Worm (Caenorhabditis elegans) whole organism, young adult: ENCODE measurements around the gene mrpl-53.

Experiments used
- B0261.1 ChIP-seq: sonication (generic microtip); optimal IDR thresholded peaks from 2 replicates; lab custom pipeline; 2016; ENCODE audit warnings: mild to moderate bottlenecking, missing genetic modification characterization, moderate library complexity, missing compliant biosample characterization
- B0336.3 ChIP-seq: fragments of 200-800 bp; sonication (Bioruptor generic); IDR thresholded peaks from 2 replicates; pipeline ENCODE4 v1.3.6; 2022; ENCODE audit warnings: missing genetic modification characterization, missing compliant biosample characterization
- C06A6.2 ChIP-seq: fragments of 200-800 bp; sonication (Bioruptor generic); conservative IDR thresholded peaks from 2 replicates; pipeline ENCODE4 v1.3.6; 2022; ENCODE audit warnings: missing genetic modification characterization, missing compliant biosample characterization
- C17E4.6 ChIP-seq: fragments of 200-800 bp; sonication (Bioruptor generic); IDR thresholded peaks from 2 replicates; pipeline ENCODE4 v1.3.6; 2022; ENCODE audit warnings: missing genetic modification reagents, missing genetic modification characterization, missing compliant biosample characterization
- F10E7.11 ChIP-seq: sonication (generic microtip); optimal IDR thresholded peaks from 2 replicates; lab custom pipeline; 2017; ENCODE audit warnings: mild to moderate bottlenecking, missing genetic modification characterization, moderate library complexity, missing compliant biosample characterization
- F33H1.4 ChIP-seq: fragments of 200-800 bp; sonication (Bioruptor generic); IDR thresholded peaks from 2 replicates; pipeline ENCODE4 v1.3.6; 2022; ENCODE audit warnings: missing genetic modification reagents, missing genetic modification characterization, missing compliant biosample characterization
- F39B2.1 ChIP-seq: fragments of 200-800 bp; sonication (Bioruptor generic); IDR thresholded peaks from 2 replicates; pipeline ENCODE4 v1.3.6; 2022; ENCODE audit warnings: missing genetic modification reagents, missing genetic modification characterization, missing compliant biosample characterization
- T26A5.8 ChIP-seq: sonication (generic microtip); optimal IDR thresholded peaks from 2 replicates; lab custom pipeline; 2016; ENCODE audit warnings: missing genetic modification characterization, missing compliant biosample characterization
- Y53G8AR.9 ChIP-seq: fragments of 200-800 bp; sonication (Bioruptor generic); conservative IDR thresholded peaks from 2 replicates; pipeline ENCODE4 v1.3.6; 2022; ENCODE audit warnings: missing genetic modification reagents, missing genetic modification characterization, missing compliant biosample characterization
- Y79H2A.3 ChIP-seq: fragments of 200-800 bp; sonication (Bioruptor generic); conservative IDR thresholded peaks from 2 replicates; pipeline ENCODE4 v1.3.6; 2022; ENCODE audit warnings: missing genetic modification reagents, missing genetic modification characterization, missing compliant biosample characterization
- aptf-2 ChIP-seq: fragments of 200-800 bp; sonication (Bioruptor generic); conservative IDR thresholded peaks from 2 replicates; pipeline ENCODE4 v1.3.6; 2022; ENCODE audit warnings: missing genetic modification reagents, missing genetic modification characterization, missing compliant biosample characterization
- aptf-3 ChIP-seq: fragments of 200-800 bp; sonication (Bioruptor generic); IDR thresholded peaks from 2 replicates; pipeline ENCODE4 v1.3.6; 2022; ENCODE audit warnings: missing genetic modification characterization, missing compliant biosample characterization
- athp-1 ChIP-seq: sonication (generic microtip); optimal IDR thresholded peaks from 2 replicates; lab custom pipeline; 2017; ENCODE audit warnings: mild to moderate bottlenecking, missing genetic modification characterization, missing compliant biosample characterization
- cebp-2 ChIP-seq: fragments of 200-800 bp; sonication (Bioruptor generic); IDR thresholded peaks from 2 replicates; pipeline ENCODE4 v1.3.6; 2022; ENCODE audit warnings: missing genetic modification characterization, missing compliant biosample characterization
- ceh-100 ChIP-seq: fragments of 200-800 bp; sonication (Bioruptor generic); IDR thresholded peaks from 2 replicates; pipeline ENCODE4 v1.3.6; 2022; ENCODE audit warnings: missing genetic modification reagents, missing genetic modification characterization, missing compliant biosample characterization
- ceh-40 ChIP-seq: fragments of 200-800 bp; sonication (Bioruptor generic); IDR thresholded peaks from 2 replicates; pipeline ENCODE4 v1.3.6; 2022; ENCODE audit warnings: missing genetic modification characterization, missing compliant biosample characterization
- ceh-79 ChIP-seq: sonication (generic microtip); optimal IDR thresholded peaks from 2 replicates; lab custom pipeline; 2017; ENCODE audit warnings: mild to moderate bottlenecking, missing genetic modification characterization, missing compliant biosample characterization
- ceh-91 ChIP-seq: fragments of 200-800 bp; sonication (Bioruptor generic); IDR thresholded peaks from 2 replicates; pipeline ENCODE4 v1.3.6; 2022; ENCODE audit warnings: missing genetic modification reagents, missing genetic modification characterization, missing compliant biosample characterization
- die-1 ChIP-seq: sonication (generic microtip); optimal IDR thresholded peaks from 2 replicates; lab custom pipeline; 2016; ENCODE audit warnings: missing genotype, mild to moderate bottlenecking, missing genetic modification characterization, missing compliant biosample characterization
- dox-1 ChIP-seq: fragments of 200-800 bp; sonication (Bioruptor generic); IDR thresholded peaks from 2 replicates; pipeline ENCODE4 v1.3.6; 2022; ENCODE audit warnings: missing genetic modification reagents, missing genetic modification characterization, missing compliant biosample characterization
- dpff-1 ChIP-seq: sonication (generic microtip); optimal IDR thresholded peaks from 2 replicates; lab custom pipeline; 2017; ENCODE audit warnings: mild to moderate bottlenecking, missing genetic modification characterization, missing compliant biosample characterization
- dpl-1 ChIP-seq: fragments of 150-350 bp; optimal IDR thresholded peaks from 2 replicates; lab custom pipeline; 2014; ENCODE audit warnings: missing biosample characterization, missing genetic modification reagents, missing genetic modification characterization
- efl-1 ChIP-seq: fragments of 150-350 bp; optimal IDR thresholded peaks from 2 replicates; lab custom pipeline; 2014; ENCODE audit warnings: missing biosample characterization, missing genetic modification reagents, missing genetic modification characterization
- ekl-4 ChIP-seq: fragments of 200-800 bp; sonication (Bioruptor generic); IDR thresholded peaks from 2 replicates; pipeline ENCODE4 v1.3.6; 2022; ENCODE audit warnings: missing genetic modification reagents, missing genetic modification characterization, missing compliant biosample characterization
- gei-17 ChIP-seq: fragments of 200-800 bp; sonication (Bioruptor generic); optimal IDR thresholded peaks from 2 replicates; lab custom pipeline; 2018; ENCODE audit warnings: mild to moderate bottlenecking, missing genetic modification characterization, missing compliant biosample characterization
- hlh-26 ChIP-seq: fragments of 200-800 bp; sonication (Bioruptor generic); conservative IDR thresholded peaks from 2 replicates; pipeline ENCODE4 v1.3.6; 2022; ENCODE audit warnings: missing genetic modification reagents, missing genetic modification characterization, missing compliant biosample characterization
- hsf-1 ChIP-seq: fragments of 200-800 bp; sonication (Bioruptor generic); IDR thresholded peaks from 2 replicates; pipeline ENCODE4 v1.3.6; 2022; ENCODE audit warnings: missing genetic modification reagents, missing genetic modification characterization, missing compliant biosample characterization
- let-526 ChIP-seq: fragments of 200-800 bp; sonication (Bioruptor generic); IDR thresholded peaks from 2 replicates; pipeline ENCODE4 v1.3.6; 2022; ENCODE audit warnings: missing genetic modification reagents, missing genetic modification characterization, missing compliant biosample characterization
- lin-35 ChIP-seq, 3 experiments: fragments of 150-350 bp in 2 of 3; sonication (generic microtip) in 1 of 3; optimal IDR thresholded peaks; 2 replicates each; lab custom pipeline; 2014 to 2018; ENCODE audit warnings: missing biosample characterization in 3 of 3, missing genetic modification characterization in 3 of 3, missing genetic modification reagents in 3 of 3
- lsy-27 ChIP-seq: sonication (generic microtip); optimal IDR thresholded peaks from 2 replicates; lab custom pipeline; 2017; ENCODE audit warnings: missing genetic modification characterization, mild to moderate bottlenecking, missing compliant biosample characterization, antibody characterized with exemption, missing genotype, borderline replicate concordance; ENCODE audit not compliant: insufficient read depth
- madf-10 ChIP-seq: sonication (generic microtip); optimal IDR thresholded peaks from 2 replicates; lab custom pipeline; 2016; ENCODE audit warnings: mild to moderate bottlenecking, missing genetic modification characterization, missing compliant biosample characterization
- nfyb-1 ChIP-seq: fragments of 200-800 bp; sonication (Bioruptor generic); IDR thresholded peaks from 2 replicates; pipeline ENCODE4 v1.3.6; 2022; ENCODE audit warnings: missing genetic modification reagents, missing genetic modification characterization, missing compliant biosample characterization
- nhr-120 ChIP-seq: fragments of 200-800 bp; sonication (Bioruptor generic); IDR thresholded peaks from 2 replicates; pipeline ENCODE4 v1.3.6; 2022; ENCODE audit warnings: missing genetic modification characterization, missing compliant biosample characterization
- nhr-80 ChIP-seq: sonication (generic microtip); optimal IDR thresholded peaks from 2 replicates; lab custom pipeline; 2016; ENCODE audit warnings: missing genetic modification characterization, missing compliant biosample characterization
- pbrm-1 ChIP-seq: fragments of 200-800 bp; sonication (Bioruptor generic); IDR thresholded peaks from 2 replicates; pipeline ENCODE4 v1.3.6; 2022; ENCODE audit warnings: missing genetic modification reagents, missing genetic modification characterization, missing compliant biosample characterization
- pha-4 ChIP-seq: fragments of 150-350 bp; sonication (generic microtip); optimal IDR thresholded peaks from 2 replicates; lab custom pipeline; 2014; ENCODE audit warnings: missing biosample characterization, missing genetic modification reagents, missing genetic modification characterization
- rcor-1 ChIP-seq: fragments of 200-800 bp; sonication (Bioruptor generic); IDR thresholded peaks from 2 replicates; pipeline ENCODE4 v1.3.6; 2022; ENCODE audit warnings: missing genetic modification reagents, missing genetic modification characterization, missing compliant biosample characterization
- rpc-1 ChIP-seq, 2 experiments: fragments of 150-350 bp in 1 of 2; sonication (generic microtip) in 1 of 2; optimal IDR thresholded peaks; 2 replicates each; lab custom pipeline; 2014 to 2018; ENCODE audit warnings: missing biosample characterization in 1 of 2, missing genetic modification characterization in 1 of 2, missing genetic modification reagents in 1 of 2, missing genotype in 1 of 2
- snpc-1.1 ChIP-seq: sonication (generic microtip); optimal IDR thresholded peaks from 2 replicates; lab custom pipeline; 2017; ENCODE audit warnings: missing genetic modification characterization, mild to moderate bottlenecking, missing compliant biosample characterization, antibody characterized with exemption, moderate library complexity, missing genotype, missing genetic modification reagents; ENCODE audit not compliant: insufficient read depth
- snpc-1.3 ChIP-seq: sonication (generic microtip); optimal IDR thresholded peaks from 2 replicates; lab custom pipeline; 2017; ENCODE audit warnings: missing genetic modification characterization, mild to moderate bottlenecking, missing compliant biosample characterization, antibody characterized with exemption, moderate library complexity, missing genotype, missing genetic modification reagents; ENCODE audit not compliant: insufficient read depth
- snpc-3.4 ChIP-seq: sonication (generic microtip); optimal IDR thresholded peaks from 2 replicates; lab custom pipeline; 2017; ENCODE audit warnings: missing genetic modification characterization, mild to moderate bottlenecking, missing compliant biosample characterization, antibody characterized with exemption, moderate library complexity, missing genotype, missing genetic modification reagents
- tlf-1 ChIP-seq: fragments of 200-800 bp; sonication (Bioruptor generic); optimal IDR thresholded peaks from 2 replicates; lab custom pipeline; 2018; ENCODE audit warnings: mild to moderate bottlenecking, missing genetic modification characterization, missing compliant biosample characterization
- unc-130 ChIP-seq: sonication (generic microtip); optimal IDR thresholded peaks from 2 replicates; lab custom pipeline; 2016; ENCODE audit warnings: missing genetic modification reagents, missing genetic modification characterization, missing compliant biosample characterization
- unc-62 ChIP-seq: fragments of 150-350 bp; optimal IDR thresholded peaks from 2 replicates; lab custom pipeline; 2014; ENCODE audit warnings: missing biosample characterization, missing genetic modification reagents, missing genetic modification characterization
- xnd-1 ChIP-seq: sonication (generic microtip); optimal IDR thresholded peaks from 2 replicates; lab custom pipeline; 2016; ENCODE audit warnings: missing genotype, missing genetic modification reagents, missing genetic modification characterization, missing compliant biosample characterization
- zfh-2 ChIP-seq: fragments of 200-800 bp; sonication (Bioruptor generic); conservative IDR thresholded peaks from 2 replicates; pipeline ENCODE4 v1.3.6; 2022; ENCODE audit warnings: missing genetic modification reagents, missing genetic modification characterization, missing compliant biosample characterization
- ztf-25 ChIP-seq: fragments of 200-800 bp; sonication (Bioruptor generic); IDR thresholded peaks from 2 replicates; pipeline ENCODE4 v1.3.6; 2022; ENCODE audit warnings: missing genetic modification reagents, missing genetic modification characterization, missing compliant biosample characterization
- ztf-28 ChIP-seq: fragments of 200-800 bp; sonication (Bioruptor generic); IDR thresholded peaks from 2 replicates; pipeline ENCODE4 v1.3.6; 2022; ENCODE audit warnings: missing genetic modification reagents, missing genetic modification characterization, missing compliant biosample characterization
- ztf-6 ChIP-seq: fragments of 200-800 bp; sonication (Bioruptor generic); IDR thresholded peaks from 2 replicates; pipeline ENCODE4 v1.3.6; 2022; ENCODE audit warnings: missing genetic modification reagents, missing genetic modification characterization, missing compliant biosample characterization

Gene mrpl-53

DNA sequence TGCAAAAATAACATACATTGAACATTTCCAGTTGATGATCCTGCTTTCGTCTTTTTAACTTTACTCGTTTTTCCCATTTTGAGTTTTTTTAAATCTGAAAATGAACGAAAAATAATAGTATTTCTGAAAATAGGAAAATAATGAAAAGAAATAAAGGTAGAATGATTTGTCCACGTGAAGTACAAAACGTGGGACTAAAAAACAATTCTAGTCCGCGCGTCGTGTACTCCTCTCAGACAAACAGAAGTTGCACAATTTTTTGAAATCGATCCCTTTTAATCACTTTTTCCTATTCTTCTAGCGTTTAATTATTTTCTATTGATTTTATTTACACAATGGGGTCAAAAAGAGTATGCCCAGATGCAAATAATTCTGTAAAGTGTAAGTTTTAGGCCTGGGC lies 6.4 kb upstream of the mrpl-53 start, which contains the start of the genes E02H1.1 and tag-124 (continued):
- TF ChIP-seq madf-10 (tag; lab: Kevin White, UChicago), result peak; percentile 32
- TF ChIP-seq Y53G8AR.9 (GFP tag; lab: Robert Waterston, UW), result no peak
- no peak for TF ChIP-seq cebp-2 (GFP tag; lab: Robert Waterston, UW)
- TF ChIP-seq nhr-80, result no peak
- TF ChIP-seq tlf-1 (GFP tag; lab: Kevin White, UChicago), result no peak
- TF ChIP-seq ceh-79 (tag; lab: Kevin White, UChicago), result no peak
- no peak for TF ChIP-seq B0336.3 (GFP tag; lab: Robert Waterston, UW)
- TF ChIP-seq hlh-26 (GFP tag; lab: Robert Waterston, UW), result no peak
- TF ChIP-seq athp-1, result peak; percentile 44
- TF ChIP-seq snpc-3.4, result peak; percentile 60
- TF ChIP-seq aptf-3 (GFP tag; lab: Robert Waterston, UW), result no peak
- TF ChIP-seq dpl-1 (GFP tag; lab: Kevin White, UChicago), result no peak
- peak; percentile 62 for TF ChIP-seq rcor-1 (GFP tag; lab: Robert Waterston, UW)
- no peak for TF ChIP-seq B0261.1 (tag; lab: Kevin White, UChicago)
- no peak for TF ChIP-seq ceh-40 (GFP tag; lab: Robert Waterston, UW)
- TF ChIP-seq xnd-1, result peak; percentile 2
- TF ChIP-seq ztf-6, result 0 out of 2 replicates have a peak, but pooled peaks have one; percentile 34
- no peak for TF ChIP-seq snpc-1.3 (tag; lab: Kevin White, UChicago)
- TF ChIP-seq Y79H2A.3, result no peak
- TF ChIP-seq dox-1, result peak; percentile 37; the same call in 1 of the 2 replicates
- peak in 1 of 3 experiments; percentile 48 for TF ChIP-seq lin-35 (GFP tag; optimal IDR thresholded peaks at IDR 0.05; lab: Kevin White, UChicago)
- no peak for TF ChIP-seq ztf-25 (GFP tag; lab: Robert Waterston, UW)
- TF ChIP-seq T26A5.8 (tag; lab: Kevin White, UChicago), result no peak
- TF ChIP-seq nfyb-1 (GFP tag; lab: Robert Waterston, UW), result no peak
- no peak for TF ChIP-seq ekl-4 (GFP tag; lab: Robert Waterston, UW)
- no peak for TF ChIP-seq gei-17 (GFP tag; lab: Kevin White, UChicago)
- TF ChIP-seq unc-130 (GFP tag; lab: Kevin White, UChicago), result peak; percentile 82
- no peak for TF ChIP-seq C17E4.6
- no peak for TF ChIP-seq aptf-2 (GFP tag; lab: Robert Waterston, UW)
- no peak for TF ChIP-seq F10E7.11 (tag; lab: Kevin White, UChicago)
- TF ChIP-seq rpc-1 (optimal IDR thresholded peaks at IDR 0.05; lab: Kevin White, UChicago), result no peak
- TF ChIP-seq rpc-1 (tag; optimal IDR thresholded peaks at IDR 0.05; lab: Kevin White, UChicago), result no peak
- TF ChIP-seq lsy-27 (tag; lab: Kevin White, UChicago), result no peak
- no peak for TF ChIP-seq nhr-120 (GFP tag; lab: Robert Waterston, UW)
- TF ChIP-seq ztf-28 (GFP tag; lab: Robert Waterston, UW), result peak; percentile 64; the same call in 1 of the 2 replicates
- no peak for TF ChIP-seq zfh-2 (GFP tag; lab: Robert Waterston, UW)
- TF ChIP-seq pha-4, result no peak
- TF ChIP-seq hsf-1 (GFP tag; lab: Robert Waterston, UW), result no peak
- TF ChIP-seq F39B2.1, result no peak
- no peak for TF ChIP-seq unc-62
- TF ChIP-seq pbrm-1 (GFP tag; lab: Robert Waterston, UW), result no peak
- peak; percentile 57 for TF ChIP-seq F33H1.4 (GFP tag; lab: Robert Waterston, UW)
- no peak for TF ChIP-seq die-1 (tag; lab: Kevin White, UChicago)
- TF ChIP-seq efl-1 (GFP tag; lab: Kevin White, UChicago), result no peak
- TF ChIP-seq ceh-100 (GFP tag; lab: Robert Waterston, UW), result peak; percentile 57
- no peak for TF ChIP-seq dpff-1
- TF ChIP-seq snpc-1.1 (tag; lab: Kevin White, UChicago), result no peak
- no peak for TF ChIP-seq ceh-91 (GFP tag; lab: Robert Waterston, UW)
- TF ChIP-seq C06A6.2 (GFP tag; lab: Robert Waterston, UW), result no peak
- TF ChIP-seq let-526 (GFP tag; lab: Robert Waterston, UW), result no peak
